Worm (Caenorhabditis elegans) whole organism, midembryonic: ENCODE results near the gene asah-2.

Experiments used
- T22C8.4 ChIP-seq: fragments of 200-800 bp; sonication (Bioruptor generic); IDR thresholded peaks from 2 replicates; pipeline ENCODE4 v1.3.6; 2022; ENCODE audit warnings: missing genetic modification characterization, missing compliant biosample characterization
- cog-1 ChIP-seq: sonication (generic microtip); optimal IDR thresholded peaks from 2 replicates; lab custom pipeline; 2016; ENCODE audit warnings: missing genetic modification characterization, missing compliant biosample characterization
- flt-1 ChIP-seq: fragments of 200-800 bp; sonication (Bioruptor generic); IDR thresholded peaks from 2 replicates; pipeline ENCODE4 v1.3.6; 2022; ENCODE audit warnings: missing genetic modification characterization, missing compliant biosample characterization
- klf-2 ChIP-seq: fragments of 200-800 bp; sonication (Bioruptor generic); conservative IDR thresholded peaks from 2 replicates; pipeline ENCODE4 v1.3.6; 2022; ENCODE audit warnings: missing genetic modification reagents, missing genetic modification characterization, missing compliant biosample characterization
- med-1 ChIP-seq: sonication (generic microtip); optimal IDR thresholded peaks from 2 replicates; lab custom pipeline; 2017; ENCODE audit warnings: missing genetic modification characterization, mild to moderate bottlenecking, missing compliant biosample characterization, antibody characterized with exemption, missing genetic modification reagents; ENCODE audit not compliant: insufficient read depth
- ref-1 ChIP-seq: fragments of 200-800 bp; sonication (Bioruptor generic); conservative IDR thresholded peaks from 2 replicates; pipeline ENCODE4 v1.3.6; 2022; ENCODE audit warnings: missing genetic modification reagents, missing genetic modification characterization, missing compliant biosample characterization
- tab-1 ChIP-seq: fragments of 200-800 bp; sonication (Bioruptor generic); IDR thresholded peaks from 2 replicates; pipeline ENCODE4 v1.3.6; 2022; ENCODE audit warnings: missing genetic modification characterization, missing compliant biosample characterization
- ztf-23 ChIP-seq: fragments of 200-800 bp; sonication (Bioruptor generic); IDR thresholded peaks from 2 replicates; pipeline ENCODE4 v1.3.6; 2022; ENCODE audit warnings: missing genetic modification reagents, missing genetic modification characterization, missing compliant biosample characterization
- ztf-29 ChIP-seq: fragments of 200-800 bp; sonication (Bioruptor generic); IDR thresholded peaks from 2 replicates; pipeline ENCODE4 v1.3.6; 2022; ENCODE audit warnings: missing genetic modification reagents, missing genetic modification characterization, missing compliant biosample characterization

DNA sequence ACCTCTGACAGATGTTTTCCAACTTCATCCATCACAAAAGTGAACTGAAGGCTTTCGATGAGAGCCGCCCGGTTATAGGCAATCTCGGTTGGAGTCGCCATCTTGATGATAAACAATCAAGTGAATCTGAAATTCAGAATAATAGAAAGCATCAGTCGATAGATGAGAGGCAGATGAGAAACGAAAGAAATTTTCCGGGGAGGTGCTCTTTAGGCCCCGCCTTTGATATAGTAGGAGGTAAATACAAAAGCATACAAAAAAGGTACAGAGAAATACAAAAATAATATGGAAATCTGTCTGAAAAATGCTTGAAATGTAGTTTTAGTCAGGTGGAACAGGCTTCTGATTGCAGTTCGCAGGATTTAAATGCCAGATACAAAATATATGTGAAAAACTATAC is 43.2 kb downstream of the asah-2 start, which contains the start of gene srd-1:
- TF ChIP-seq med-1 (GFP tag; lab: Kevin White, UChicago) = no peak
- no peak for TF ChIP-seq ref-1
- TF ChIP-seq T22C8.4 (GFP tag; lab: Robert Waterston, UW) = no peak
- no peak for TF ChIP-seq flt-1
- no peak for TF ChIP-seq ztf-29
- no peak for TF ChIP-seq tab-1 (GFP tag; lab: Robert Waterston, UW)
- no peak for TF ChIP-seq ztf-23
- TF ChIP-seq cog-1 (tag; lab: Kevin White, UChicago) = no peak
- TF ChIP-seq klf-2 = no peak
